Fruit fly (Drosophila melanogaster) whole organism, embryonic: ENCODE measurements around the gene CG7912.

Source experiments
- Adf1 ChIP-seq: fragments of 200-800 bp; sonication (Bioruptor generic); IDR thresholded peaks from 2 replicates; pipeline ENCODE4 v1.3.6; 2022; ENCODE audit warnings: missing biosample characterization, missing genetic modification characterization
- Atf6 ChIP-seq: fragments of 200-800 bp; sonication (Bioruptor generic); IDR thresholded peaks from 2 replicates; pipeline ENCODE4 v1.3.6; 2022; ENCODE audit warnings: missing biosample characterization, missing genetic modification characterization
- Bgb ChIP-seq: fragments of 200-800 bp; sonication (Bioruptor generic); IDR thresholded peaks from 2 replicates; pipeline ENCODE4 v1.3.6; 2022; ENCODE audit warnings: missing biosample characterization, missing genetic modification characterization; ENCODE audit not compliant: partially characterized antibody
- CG10147 ChIP-seq: fragments of 200-800 bp; sonication (Bioruptor generic); optimal IDR thresholded peaks from 2 replicates; lab custom pipeline; 2019; ENCODE audit warnings: missing biosample characterization, mild to moderate bottlenecking, missing genetic modification characterization, moderate library complexity
- CG10431 ChIP-seq: fragments of 200-800 bp; sonication (Bioruptor generic); optimal IDR thresholded peaks from 3 replicates; lab custom pipeline; 2018; ENCODE audit warnings: missing biosample characterization, mild to moderate bottlenecking, missing genetic modification characterization
- CG10462 ChIP-seq: fragments of 200-800 bp; sonication (Bioruptor generic); optimal IDR thresholded peaks from 2 replicates; lab custom pipeline; 2016; ENCODE audit warnings: missing biosample characterization, missing genetic modification characterization
- CG12236 ChIP-seq: fragments of 200-800 bp; sonication (Bioruptor generic); optimal IDR thresholded peaks from 2 replicates; lab custom pipeline; 2016; ENCODE audit warnings: missing biosample characterization, missing genetic modification characterization
- CG13296 ChIP-seq: fragments of 200-800 bp; sonication (Bioruptor generic); optimal IDR thresholded peaks from 3 replicates; lab custom pipeline; 2018; ENCODE audit warnings: missing biosample characterization, mild to moderate bottlenecking, missing genetic modification characterization
- CG13775 ChIP-seq: fragments of 200-800 bp; sonication (Bioruptor generic); optimal IDR thresholded peaks from 3 replicates; lab custom pipeline; 2017; ENCODE audit warnings: missing biosample characterization, mild to moderate bottlenecking, missing genetic modification characterization
- CG14014 ChIP-seq: fragments of 200-800 bp; sonication (Bioruptor generic); IDR thresholded peaks from 2 replicates; pipeline ENCODE4 v1.3.6; 2022; ENCODE audit warnings: missing biosample characterization, missing genetic modification characterization
- CG14667 ChIP-seq: fragments of 200-800 bp; sonication (Bioruptor generic); IDR thresholded peaks from 2 replicates; pipeline ENCODE4 v1.3.6; 2022; ENCODE audit warnings: missing biosample characterization, missing genetic modification characterization
- CG15514 ChIP-seq: fragments of 200-800 bp; sonication (Bioruptor generic); optimal IDR thresholded peaks from 3 replicates; lab custom pipeline; 2017; ENCODE audit warnings: missing biosample characterization, missing genetic modification characterization, mild to moderate bottlenecking, moderate library complexity, missing genetic modification reagents
- CG16815 ChIP-seq: fragments of 200-800 bp; sonication (Bioruptor generic); optimal IDR thresholded peaks from 3 replicates; lab custom pipeline; 2017; ENCODE audit warnings: missing biosample characterization, mild to moderate bottlenecking, missing genetic modification characterization
- CG17186 ChIP-seq: fragments of 200-800 bp; sonication (Bioruptor generic); optimal IDR thresholded peaks from 3 replicates; lab custom pipeline; 2017; ENCODE audit warnings: missing biosample characterization, missing genetic modification reagents, missing genetic modification characterization
- CG18262 ChIP-seq: fragments of 200-800 bp; optimal IDR thresholded peaks from 3 replicates; lab custom pipeline; 2019; ENCODE audit warnings: missing biosample characterization, mild to moderate bottlenecking, missing genetic modification characterization, moderate library complexity
- CG34224 ChIP-seq: fragments of 200-800 bp; sonication (Bioruptor generic); IDR thresholded peaks from 3 replicates; pipeline ENCODE4 v1.3.6; 2022; ENCODE audit warnings: missing biosample characterization, missing genetic modification characterization; ENCODE audit not compliant: partially characterized antibody
- CG4282 ChIP-seq: fragments of 200-800 bp; sonication (Bioruptor generic); optimal IDR thresholded peaks from 2 replicates; lab custom pipeline; 2016; ENCODE audit warnings: missing biosample characterization, missing genetic modification characterization
- CG43689 ChIP-seq: fragments of 200-800 bp; sonication (Bioruptor generic); IDR thresholded peaks from 2 replicates; pipeline ENCODE4 v1.3.6; 2022; ENCODE audit warnings: missing biosample characterization, missing genetic modification characterization
- CG6683 ChIP-seq: fragments of 200-800 bp; sonication (Bioruptor generic); optimal IDR thresholded peaks from 2 replicates; lab custom pipeline; 2017; ENCODE audit warnings: missing biosample characterization, mild to moderate bottlenecking, missing genetic modification characterization, missing genetic modification reagents
- CG6689 ChIP-seq: fragments of 200-800 bp; sonication (Bioruptor generic); IDR thresholded peaks from 2 replicates; pipeline ENCODE4 v1.3.6; 2022; ENCODE audit warnings: missing biosample characterization, missing genetic modification characterization
- CG7357 ChIP-seq: fragments of 200-800 bp; sonication (Bioruptor generic); IDR thresholded peaks from 3 replicates; pipeline ENCODE4 v1.3.6; 2022; ENCODE audit warnings: missing biosample characterization, missing genetic modification characterization
- CG7963 ChIP-seq: fragments of 200-800 bp; sonication (Bioruptor generic); IDR thresholded peaks from 3 replicates; pipeline ENCODE4 v1.3.6; 2022; ENCODE audit warnings: missing biosample characterization, missing genetic modification characterization; ENCODE audit not compliant: partially characterized antibody
- CG8281 ChIP-seq: fragments of 200-800 bp; sonication (Bioruptor generic); optimal IDR thresholded peaks from 2 replicates; lab custom pipeline; 2018; ENCODE audit warnings: missing biosample characterization, mild to moderate bottlenecking, missing genetic modification characterization, moderate library complexity
- CG8924 ChIP-seq: fragments of 200-800 bp; optimal IDR thresholded peaks from 3 replicates; lab custom pipeline; 2019; ENCODE audit warnings: missing biosample characterization, mild to moderate bottlenecking, missing genetic modification characterization, moderate library complexity
- Dek ChIP-seq: fragments of 200-800 bp; sonication (Bioruptor generic); optimal IDR thresholded peaks from 3 replicates; lab custom pipeline; 2019; ENCODE audit warnings: missing biosample characterization, mild to moderate bottlenecking, missing genetic modification characterization, moderate library complexity
- Dfd ChIP-seq, 2 experiments: fragments of >200 bp; optimal IDR thresholded peaks; 2 replicates each; lab custom pipeline; 2017; ENCODE audit warnings: missing biosample characterization in 2 of 2, missing genetic modification characterization in 2 of 2
- Dp ChIP-seq: fragments of 200-800 bp; sonication (Bioruptor generic); optimal IDR thresholded peaks from 2 replicates; lab custom pipeline; 2018; ENCODE audit warnings: missing biosample characterization, mild to moderate bottlenecking, missing genetic modification characterization, moderate library complexity
- E2f1 ChIP-seq: fragments of 200-800 bp; sonication (Bioruptor generic); IDR thresholded peaks from 2 replicates; pipeline ENCODE4 v1.3.6; 2022; ENCODE audit warnings: missing biosample characterization, missing genetic modification characterization
- Hsf ChIP-seq: fragments of 200-800 bp; sonication (Bioruptor generic); optimal IDR thresholded peaks from 3 replicates; lab custom pipeline; 2016; ENCODE audit warnings: missing biosample characterization, missing genetic modification characterization
- Side ChIP-seq: fragments of 200-800 bp; sonication (Bioruptor generic); optimal IDR thresholded peaks from 2 replicates; lab custom pipeline; 2016; ENCODE audit warnings: missing biosample characterization, missing genetic modification characterization
- TFAM ChIP-seq: fragments of 200-800 bp; sonication (Bioruptor generic); optimal IDR thresholded peaks from 2 replicates; lab custom pipeline; 2017; ENCODE audit warnings: missing biosample characterization, missing genetic modification characterization, inconsistent platforms
- Taf1 ChIP-seq: fragments of 200-800 bp; sonication (Bioruptor generic); IDR thresholded peaks from 2 replicates; pipeline ENCODE4 v1.3.6; 2022; ENCODE audit warnings: missing biosample characterization, missing genetic modification characterization
- ab ChIP-seq: fragments of 200-800 bp; sonication (Bioruptor generic); optimal IDR thresholded peaks from 2 replicates; lab custom pipeline; 2016; ENCODE audit warnings: missing biosample characterization, missing genetic modification characterization
- bbx ChIP-seq: fragments of 200-800 bp; sonication (Bioruptor generic); IDR thresholded peaks from 2 replicates; pipeline ENCODE4 v1.3.6; 2022; ENCODE audit warnings: missing biosample characterization, missing genetic modification characterization; ENCODE audit not compliant: partially characterized antibody
- corto ChIP-seq: fragments of 200-800 bp; sonication (Bioruptor generic); optimal IDR thresholded peaks from 2 replicates; lab custom pipeline; 2016; ENCODE audit warnings: missing biosample characterization, mild to moderate bottlenecking, missing genetic modification characterization, moderate library complexity
- dmrt11E ChIP-seq: fragments of 200-800 bp; sonication (Bioruptor generic); optimal IDR thresholded peaks from 3 replicates; lab custom pipeline; 2018; ENCODE audit warnings: missing biosample characterization, mild to moderate bottlenecking, missing genetic modification characterization, moderate library complexity
- dmrt99B ChIP-seq: fragments of 200-800 bp; sonication (Bioruptor generic); optimal IDR thresholded peaks from 2 replicates; lab custom pipeline; 2018; ENCODE audit warnings: missing biosample characterization, mild to moderate bottlenecking, missing genetic modification characterization, moderate library complexity
- gce ChIP-seq: fragments of 200-800 bp; sonication (Bioruptor generic); IDR thresholded peaks from 3 replicates; pipeline ENCODE4 v1.3.6; 2022; ENCODE audit warnings: missing biosample characterization, missing genetic modification characterization
- gcm ChIP-seq: fragments of 200-800 bp; sonication (Bioruptor generic); optimal IDR thresholded peaks from 2 replicates; lab custom pipeline; 2019; ENCODE audit warnings: missing biosample characterization, mild to moderate bottlenecking, missing genetic modification characterization, moderate library complexity
- grau ChIP-seq: fragments of 200-800 bp; optimal IDR thresholded peaks from 3 replicates; lab custom pipeline; 2019; ENCODE audit warnings: missing biosample characterization, mild to moderate bottlenecking, missing genetic modification characterization, moderate library complexity
- kay ChIP-seq: fragments of 200-800 bp; sonication (Bioruptor generic); optimal IDR thresholded peaks from 2 replicates; lab custom pipeline; 2016; ENCODE audit warnings: missing biosample characterization, missing genetic modification characterization
- salm ChIP-seq: fragments of 200-800 bp; sonication (Bioruptor generic); optimal IDR thresholded peaks from 2 replicates; lab custom pipeline; 2018; ENCODE audit warnings: missing biosample characterization, mild to moderate bottlenecking, missing genetic modification characterization
- sens-2 ChIP-seq: fragments of 200-800 bp; sonication (Bioruptor generic); IDR thresholded peaks from 2 replicates; pipeline ENCODE4 v1.3.6; 2022; ENCODE audit warnings: missing biosample characterization, missing genetic modification characterization
- sim ChIP-seq: fragments of 200-800 bp; sonication (Bioruptor generic); IDR thresholded peaks from 2 replicates; pipeline ENCODE4 v1.3.6; 2022; ENCODE audit warnings: missing biosample characterization, missing genetic modification characterization
- sima ChIP-seq: fragments of 200-800 bp; sonication (Bioruptor generic); optimal IDR thresholded peaks from 2 replicates; lab custom pipeline; 2016; ENCODE audit warnings: missing biosample characterization, missing genetic modification characterization
- slou ChIP-seq: fragments of 200-800 bp; sonication (Bioruptor generic); optimal IDR thresholded peaks from 3 replicates; lab custom pipeline; 2016; ENCODE audit warnings: missing biosample characterization, missing genetic modification characterization
- tio ChIP-seq: fragments of 200-800 bp; sonication (Bioruptor generic); optimal IDR thresholded peaks from 2 replicates; lab custom pipeline; 2017; ENCODE audit warnings: missing biosample characterization, missing genetic modification characterization, inconsistent platforms
- tna ChIP-seq: fragments of 200-800 bp; sonication (Bioruptor generic); IDR thresholded peaks from 2 replicates; pipeline ENCODE4 v1.3.6; 2022; ENCODE audit warnings: missing biosample characterization, missing genetic modification characterization; ENCODE audit not compliant: partially characterized antibody
- ttk ChIP-seq: fragments of 200-800 bp; sonication (Bioruptor generic); IDR thresholded peaks from 2 replicates; pipeline ENCODE4 v2.1.2; 2022; ENCODE audit warnings: missing biosample characterization, missing genetic modification characterization
- zfh2 ChIP-seq: fragments of 200-800 bp; sonication (Bioruptor generic); optimal IDR thresholded peaks from 2 replicates; lab custom pipeline; 2016; ENCODE audit warnings: missing biosample characterization, missing genetic modification characterization

Gene CG7912

dm6 chr3R:29983073-29983544 is 25.9 kb downstream of the CG7912 start, which contains the start of gene CG7896 (continued):
- TF ChIP-seq CG10147 (GFP tag; lab: Kevin White, UChicago) (peak; percentile 54), gce (peak; percentile 69; the same call in 1 of the 3 replicates), Dp (no peak), CG34224 (GFP tag; lab: Robert Waterston, UW) (no peak), Bgb (GFP tag; lab: Robert Waterston, UW) (no peak), kay (GFP tag; lab: Kevin White, UChicago) (no peak), sens-2 (GFP tag; lab: Robert Waterston, UW) (no peak), CG18262 (tag; lab: Kevin White, UChicago) (peak; percentile 82), grau (tag; lab: Kevin White, UChicago) (peak; percentile 69), CG14667 (GFP tag; lab: Robert Waterston, UW) (peak; percentile 66; the same call in 1 of the 2 replicates), Atf6 (GFP tag; lab: Robert Waterston, UW) (peak; percentile 80), ttk (GFP tag; lab: Robert Waterston, UW) (peak; percentile 78), CG13296 (GFP tag; lab: Kevin White, UChicago) (peak; percentile 69), Adf1 (peak; percentile 31; the same call in 1 of the 2 replicates), dmrt99B (tag; lab: Kevin White, UChicago) (peak; percentile 75), gcm (GFP tag; lab: Kevin White, UChicago) (peak; percentile 67), CG8924 (peak; percentile 72), CG13775 (GFP tag; lab: Kevin White, UChicago) (peak; percentile 58), CG7357 (GFP tag; lab: Robert Waterston, UW) (peak; percentile 80), zfh2 (GFP tag; lab: Kevin White, UChicago) (peak; percentile 28), Side (GFP tag; lab: Kevin White, UChicago) (no peak), Dfd (GFP tag; optimal IDR thresholded peaks at IDR 0.05; lab: Kevin White, UChicago) (no peak), corto (GFP tag; lab: Kevin White, UChicago) (peak; percentile 91), sim (no peak), CG16815 (GFP tag; lab: Kevin White, UChicago) (peak; percentile 21), E2f1 (GFP tag; lab: Robert Waterston, UW) (peak; percentile 76), Hsf (peak; percentile 33), CG15514 (GFP tag; lab: Kevin White, UChicago) (peak; percentile 48), tna (GFP tag; lab: Robert Waterston, UW) (no peak), CG12236 (no peak), slou (GFP tag; lab: Kevin White, UChicago) (peak; percentile 62), CG6683 (GFP tag; lab: Kevin White, UChicago) (no peak), CG10462 (GFP tag; lab: Kevin White, UChicago) (peak; percentile 15), tio (GFP tag; lab: Kevin White, UChicago) (peak; percentile 57), CG43689 (GFP tag; lab: Robert Waterston, UW) (peak; percentile 49; the same call in 1 of the 2 replicates), CG14014 (GFP tag; lab: Robert Waterston, UW) (peak; percentile 69), CG6689 (GFP tag; lab: Robert Waterston, UW) (peak; percentile 76), CG4282 (GFP tag; lab: Kevin White, UChicago) (no peak), TFAM (GFP tag; lab: Kevin White, UChicago) (no peak), Dek (tag; lab: Kevin White, UChicago) (peak; percentile 24), dmrt11E (tag; lab: Kevin White, UChicago) (peak; percentile 52), CG8281 (peak; percentile 29), salm (tag; lab: Kevin White, UChicago) (no peak), bbx (GFP tag; lab: Robert Waterston, UW) (0 out of 2 replicates have a peak, but pooled peaks have one; percentile 30), sima (GFP tag; lab: Kevin White, UChicago) (no peak), ab (GFP tag; lab: Kevin White, UChicago) (no peak), Taf1 (GFP tag; lab: Robert Waterston, UW) (peak; percentile 71), CG17186 (no peak), CG10431 (GFP tag; lab: Kevin White, UChicago) (no peak), CG7963 (GFP tag; lab: Robert Waterston, UW) (no peak)
